Worm (Caenorhabditis elegans) whole organism, L3 larva: ENCODE data around the gene lgc-20.
A peak's percentile ranks its signal among the peaks of the same experiment; 100 is the strongest.

Experiments
- R02D3.7 ChIP-seq: fragments of 150-350 bp; optimal IDR thresholded peaks from 2 replicates; lab custom pipeline; 2014; ENCODE audit warnings: missing biosample characterization, missing genetic modification characterization
- ZK546.5 ChIP-seq: sonication (generic microtip); optimal IDR thresholded peaks from 2 replicates; lab custom pipeline; 2017; ENCODE audit warnings: missing biosample characterization, missing genetic modification characterization
- aly-2 ChIP-seq: fragments of 150-350 bp; optimal IDR thresholded peaks from 2 replicates; lab custom pipeline; 2014; ENCODE audit warnings: missing biosample characterization, missing genetic modification characterization
- ama-1 ChIP-seq: fragments of 150-350 bp; optimal IDR thresholded peaks from 2 replicates; lab custom pipeline; 2018
- ceh-16 ChIP-seq: sonication (generic microtip); optimal IDR thresholded peaks from 2 replicates; lab custom pipeline; 2017; ENCODE audit warnings: missing biosample characterization, missing genetic modification characterization
- ceh-28 ChIP-seq: fragments of 150-350 bp; optimal IDR thresholded peaks from 2 replicates; lab custom pipeline; 2014; ENCODE audit warnings: missing biosample characterization, missing genetic modification reagents, missing genetic modification characterization
- ceh-82 ChIP-seq: fragments of 150-350 bp; optimal IDR thresholded peaks from 2 replicates; lab custom pipeline; 2014; ENCODE audit warnings: missing biosample characterization, missing genetic modification characterization
- ceh-9 ChIP-seq: sonication (generic microtip); optimal IDR thresholded peaks from 2 replicates; lab custom pipeline; 2018; ENCODE audit warnings: missing biosample characterization, missing genetic modification characterization
- daf-12 ChIP-seq: fragments of 150-350 bp; optimal IDR thresholded peaks from 2 replicates; lab custom pipeline; 2014; ENCODE audit warnings: missing biosample characterization, missing genetic modification reagents, missing genetic modification characterization
- egl-27 ChIP-seq: sonication (generic microtip); optimal IDR thresholded peaks from 4 replicates; lab custom pipeline; 2017; ENCODE audit warnings: missing biosample characterization, missing genetic modification reagents, missing genetic modification characterization
- egl-5 ChIP-seq: fragments of 150-350 bp; optimal IDR thresholded peaks from 2 replicates; lab custom pipeline; 2017; ENCODE audit warnings: missing biosample characterization, missing genetic modification reagents, missing genetic modification characterization, inconsistent platforms
- elt-1 ChIP-seq: fragments of 150-350 bp; optimal IDR thresholded peaks from 2 replicates; lab custom pipeline; 2014; ENCODE audit warnings: missing biosample characterization, missing genetic modification characterization
- elt-2 ChIP-seq: sonication (generic microtip); optimal IDR thresholded peaks from 2 replicates; lab custom pipeline; 2016; ENCODE audit warnings: missing genetic modification reagents, mild to moderate bottlenecking, missing genetic modification characterization, missing compliant biosample characterization
- elt-3 ChIP-seq, 3 experiments: fragments of 150-350 bp in 1 of 3; sonication (generic microtip) in 2 of 3; optimal IDR thresholded peaks; 2 replicates in 2 of 3; 4 replicates in 1 of 3; lab custom pipeline; 2014 to 2017; ENCODE audit warnings: missing biosample characterization in 3 of 3, missing genetic modification characterization in 3 of 3
- fkh-10 ChIP-seq: sonication (generic microtip); optimal IDR thresholded peaks from 2 replicates; lab custom pipeline; 2017; ENCODE audit warnings: missing biosample characterization, missing genetic modification reagents, missing genetic modification characterization
- fkh-2 ChIP-seq: fragments of 150-350 bp; optimal IDR thresholded peaks from 2 replicates; lab custom pipeline; 2014; ENCODE audit warnings: missing biosample characterization, missing genetic modification reagents, missing genetic modification characterization
- fos-1 ChIP-seq: fragments of 150-350 bp; optimal IDR thresholded peaks from 2 replicates; lab custom pipeline; 2014; ENCODE audit warnings: missing biosample characterization, missing genetic modification characterization
- hmg-11 ChIP-seq: sonication (generic microtip); optimal IDR thresholded peaks from 2 replicates; lab custom pipeline; 2016; ENCODE audit warnings: missing genetic modification characterization, missing compliant biosample characterization
- jun-1 ChIP-seq: fragments of 150-350 bp; optimal IDR thresholded peaks from 2 replicates; lab custom pipeline; 2014; ENCODE audit warnings: missing biosample characterization, missing genetic modification reagents, missing genetic modification characterization
- lin-15B ChIP-seq: fragments of 150-350 bp; optimal IDR thresholded peaks from 2 replicates; lab custom pipeline; 2014; ENCODE audit warnings: missing biosample characterization, missing genetic modification characterization
- lin-39 ChIP-seq: fragments of 150-350 bp; optimal IDR thresholded peaks from 2 replicates; lab custom pipeline; 2018; ENCODE audit warnings: missing biosample characterization, missing genetic modification reagents, missing genetic modification characterization
- lsy-12 ChIP-seq: sonication (generic microtip); optimal IDR thresholded peaks from 2 replicates; lab custom pipeline; 2016; ENCODE audit warnings: mild to moderate bottlenecking, missing genetic modification characterization, missing compliant biosample characterization
- mdl-1 ChIP-seq: fragments of 150-350 bp; optimal IDR thresholded peaks from 2 replicates; lab custom pipeline; 2014; ENCODE audit warnings: missing biosample characterization, missing genetic modification characterization
- mml-1 ChIP-seq: fragments of 150-350 bp; sonication (generic microtip); optimal IDR thresholded peaks from 3 replicates; lab custom pipeline; 2014; ENCODE audit warnings: missing biosample characterization, missing genetic modification characterization
- nfya-1 ChIP-seq: sonication (generic microtip); optimal IDR thresholded peaks from 2 replicates; lab custom pipeline; 2017; ENCODE audit warnings: missing genetic modification characterization, mild to moderate bottlenecking, missing compliant biosample characterization, antibody characterized with exemption, moderate library complexity; ENCODE audit not compliant: insufficient read depth
- nhr-11 ChIP-seq: fragments of 150-350 bp; optimal IDR thresholded peaks from 2 replicates; lab custom pipeline; 2014; ENCODE audit warnings: missing biosample characterization, missing genetic modification characterization
- nhr-12 ChIP-seq: fragments of 150-350 bp; optimal IDR thresholded peaks from 2 replicates; lab custom pipeline; 2014; ENCODE audit warnings: missing biosample characterization, missing genetic modification characterization
- nhr-23 ChIP-seq: fragments of 150-350 bp; optimal IDR thresholded peaks from 2 replicates; lab custom pipeline; 2014; ENCODE audit warnings: missing biosample characterization, missing genetic modification reagents, missing genetic modification characterization
- nhr-237 ChIP-seq: fragments of 150-350 bp; optimal IDR thresholded peaks from 2 replicates; lab custom pipeline; 2014; ENCODE audit warnings: missing biosample characterization, missing genetic modification characterization
- nhr-25 ChIP-seq: sonication (generic microtip); optimal IDR thresholded peaks from 2 replicates; lab custom pipeline; 2017; ENCODE audit warnings: missing biosample characterization, missing genetic modification characterization
- nhr-43 ChIP-seq: sonication (generic microtip); optimal IDR thresholded peaks from 2 replicates; lab custom pipeline; 2016; ENCODE audit warnings: mild to moderate bottlenecking, missing genetic modification characterization, missing compliant biosample characterization; ENCODE audit not compliant: poor library complexity, severe bottlenecking
- nhr-67 ChIP-seq: fragments of 150-350 bp; optimal IDR thresholded peaks from 2 replicates; lab custom pipeline; 2014; ENCODE audit warnings: missing biosample characterization, missing genetic modification characterization
- nhr-76 ChIP-seq: fragments of 150-350 bp; sonication (generic microtip); optimal IDR thresholded peaks from 5 replicates; lab custom pipeline; 2014; ENCODE audit warnings: missing biosample characterization, missing genetic modification characterization
- nhr-77 ChIP-seq: fragments of 150-350 bp; optimal IDR thresholded peaks from 2 replicates; lab custom pipeline; 2014; ENCODE audit warnings: missing biosample characterization, missing genetic modification characterization
- pha-4 ChIP-seq: fragments of 150-350 bp; optimal IDR thresholded peaks from 2 replicates; lab custom pipeline; 2014; ENCODE audit warnings: missing biosample characterization, missing genetic modification reagents, missing genetic modification characterization
- pqm-1 ChIP-seq: fragments of 150-350 bp; optimal IDR thresholded peaks from 2 replicates; lab custom pipeline; 2017; ENCODE audit warnings: missing biosample characterization, missing genetic modification characterization, inconsistent platforms
- sea-2 ChIP-seq: fragments of 150-350 bp; sonication (generic microtip); optimal IDR thresholded peaks from 4 replicates; lab custom pipeline; 2014; ENCODE audit warnings: missing biosample characterization, missing genetic modification reagents, missing genetic modification characterization
- skn-1 ChIP-seq: fragments of 150-350 bp; optimal IDR thresholded peaks from 2 replicates; lab custom pipeline; 2014; ENCODE audit warnings: missing biosample characterization, missing genetic modification characterization
- snpc-4 ChIP-seq: fragments of 150-350 bp; optimal IDR thresholded peaks from 2 replicates; lab custom pipeline; 2014; ENCODE audit warnings: missing biosample characterization, missing genetic modification characterization
- tbx-2 ChIP-seq: sonication (generic microtip); optimal IDR thresholded peaks from 2 replicates; lab custom pipeline; 2016; ENCODE audit warnings: mild to moderate bottlenecking, missing genetic modification characterization, missing compliant biosample characterization
- unc-39 ChIP-seq: sonication (generic microtip); optimal IDR thresholded peaks from 4 replicates; lab custom pipeline; 2017; ENCODE audit warnings: missing biosample characterization, missing genetic modification characterization
- unc-62 ChIP-seq: fragments of 150-350 bp; sonication (generic microtip); optimal IDR thresholded peaks from 4 replicates; lab custom pipeline; 2014; ENCODE audit warnings: missing biosample characterization, missing genetic modification reagents, missing genetic modification characterization
- zag-1 ChIP-seq: fragments of 150-350 bp; optimal IDR thresholded peaks from 2 replicates; lab custom pipeline; 2014; ENCODE audit warnings: missing biosample characterization, missing genetic modification characterization
- ztf-11 ChIP-seq: fragments of 150-350 bp; optimal IDR thresholded peaks from 2 replicates; lab custom pipeline; 2014; ENCODE audit warnings: missing biosample characterization, missing genetic modification characterization
- ztf-4 ChIP-seq: fragments of 150-350 bp; optimal IDR thresholded peaks from 2 replicates; lab custom pipeline; 2014; ENCODE audit warnings: missing biosample characterization, missing genetic modification characterization

Gene lgc-20

ce11 chrII:11302591-11302990 is 40.8 kb downstream of the lgc-20 start, which contains the start of gene samp-1:
Gene samp-1, plus strand, starts transcription at chrII:11302891.
- TF ChIP-seq egl-5 (tag; lab: Kevin White, UChicago) (no peak), lin-39 (no peak), aly-2 (no peak), nhr-12 (tag; lab: Kevin White, UChicago) (no peak), mdl-1 (tag; lab: Kevin White, UChicago) (no peak)

ce11 chrII:11301059-11301458 is 42.4 kb downstream of the lgc-20 start, which contains the start of gene raga-1:
Gene raga-1, plus strand, starts transcription at chrII:11301359.
- TF ChIP-seq fos-1 (tag; lab: Kevin White, UChicago) = no peak
- TF ChIP-seq ceh-82 = no peak
- TF ChIP-seq jun-1 (tag; lab: Kevin White, UChicago) = no peak

ce11 chrII:11297217-11297738 is 46.1 kb downstream of the lgc-20 start, which contains the start of gene saps-1:
Gene saps-1, plus strand, starts transcription at chrII:11297688.
- TF ChIP-seq pqm-1 (tag; lab: Kevin White, UChicago) = no peak
- TF ChIP-seq pha-4 (tag; lab: Kevin White, UChicago) = peak; percentile 3
- no peak for TF ChIP-seq nhr-76
- TF ChIP-seq ceh-9 = no peak
- no peak for TF ChIP-seq ceh-16
- TF ChIP-seq hmg-11 (tag; lab: Kevin White, UChicago) = peak; percentile 35
- TF ChIP-seq fkh-2 (tag; lab: Kevin White, UChicago) = no peak
- peak; percentile 6 for TF ChIP-seq elt-2 (tag; lab: Kevin White, UChicago)
- TF ChIP-seq nfya-1 (tag; lab: Kevin White, UChicago) = no peak
- TF ChIP-seq nhr-11 (tag; lab: Kevin White, UChicago) = no peak

- no peak for TF ChIP-seq unc-39 (tag; lab: Kevin White, UChicago)
- no peak for TF ChIP-seq ceh-82
- no peak for TF ChIP-seq zag-1 (tag; lab: Kevin White, UChicago)
- TF ChIP-seq pqm-1 (tag; lab: Kevin White, UChicago) = peak; percentile 17
- peak; percentile 39 for TF ChIP-seq R02D3.7
- no peak for TF ChIP-seq unc-62 (GFP tag; lab: Kevin White, UChicago)
- TF ChIP-seq nhr-12 (tag; lab: Kevin White, UChicago) = no peak
- TF ChIP-seq nhr-237 (tag; lab: Kevin White, UChicago) = no peak
- no peak for TF ChIP-seq ceh-16
- no peak for TF ChIP-seq fos-1 (tag; lab: Kevin White, UChicago)
- TF ChIP-seq pha-4 (tag; lab: Kevin White, UChicago) = peak; percentile 69
- TF ChIP-seq mdl-1 (tag; lab: Kevin White, UChicago) = no peak
- TF ChIP-seq ztf-11 (tag; lab: Kevin White, UChicago) = no peak
- TF ChIP-seq aly-2 = no peak
- peak; percentile 49 for TF ChIP-seq ceh-28 (tag; lab: Kevin White, UChicago)
- peak; percentile 53 for TF ChIP-seq nhr-43
- TF ChIP-seq hmg-11 (tag; lab: Kevin White, UChicago) = peak; percentile 39
- TF ChIP-seq nhr-23 (tag; lab: Kevin White, UChicago) = peak; percentile 80
- TF ChIP-seq ama-1 = no peak
- TF ChIP-seq fkh-10 (GFP tag; lab: Kevin White, UChicago) = no peak
- no peak for TF ChIP-seq nhr-67
- peak; percentile 65 for TF ChIP-seq nfya-1 (tag; lab: Kevin White, UChicago)
- peak; percentile 72 for TF ChIP-seq nhr-25 (tag; lab: Kevin White, UChicago)
- TF ChIP-seq nhr-77 (tag; lab: Kevin White, UChicago) = no peak
- TF ChIP-seq nhr-76 = no peak
- no peak for TF ChIP-seq egl-27 (tag; lab: Kevin White, UChicago)
- no peak for TF ChIP-seq tbx-2
- no peak for TF ChIP-seq mml-1 (tag; lab: Kevin White, UChicago)
- no peak for TF ChIP-seq jun-1 (tag; lab: Kevin White, UChicago)
- TF ChIP-seq nhr-11 (tag; lab: Kevin White, UChicago) = no peak
- TF ChIP-seq ZK546.5 (tag; lab: Kevin White, UChicago) = no peak
- TF ChIP-seq sea-2 (GFP tag; lab: Kevin White, UChicago) = no peak
- TF ChIP-seq ztf-4 = no peak
- TF ChIP-seq egl-5 (tag; lab: Kevin White, UChicago) = no peak
- peak; percentile 84 for TF ChIP-seq snpc-4 (tag; lab: Kevin White, UChicago)
- no peak for TF ChIP-seq ceh-9
- TF ChIP-seq elt-1 (tag; lab: Kevin White, UChicago) = peak; percentile 42
- TF ChIP-seq lin-39 = peak; percentile 43
- no peak for TF ChIP-seq elt-3 (tag; optimal IDR thresholded peaks at IDR 0.05; lab: Kevin White, UChicago)
- TF ChIP-seq skn-1 (tag; lab: Kevin White, UChicago) = no peak
- TF ChIP-seq fkh-2 (tag; lab: Kevin White, UChicago) = no peak
- peak; percentile 29 for TF ChIP-seq elt-2 (tag; lab: Kevin White, UChicago)
- TF ChIP-seq lsy-12 (tag; lab: Kevin White, UChicago) = no peak
- peak; percentile 83 for TF ChIP-seq lin-15B (tag; lab: Kevin White, UChicago)
- TF ChIP-seq daf-12 = no peak
These were observed 50.0 kb downstream of the lgc-20 start, which contains the start of gene C47G2.4 for ce11 chrII:11293433-11293832. Gene C47G2.4, minus strand, starts transcription at chrII:11293606.
